Fruit fly (Drosophila melanogaster) whole organism, embryonic: Measurements from ENCODE around the gene CaBP1.

Source experiments
- B-H2 ChIP-seq: fragments of 200-800 bp; sonication (Bioruptor generic); optimal IDR thresholded peaks from 2 replicates; lab custom pipeline; 2018; ENCODE audit warnings: missing biosample characterization, mild to moderate bottlenecking, missing genetic modification characterization
- CG10209 ChIP-seq: fragments of 200-800 bp; sonication (Bioruptor generic); optimal IDR thresholded peaks from 3 replicates; lab custom pipeline; 2017; ENCODE audit warnings: missing biosample characterization, mild to moderate bottlenecking, missing genetic modification characterization, missing genetic modification reagents
- CG10274 ChIP-seq: fragments of 200-800 bp; sonication (Bioruptor generic); optimal IDR thresholded peaks from 3 replicates; lab custom pipeline; 2017; ENCODE audit warnings: missing biosample characterization, mild to moderate bottlenecking, missing genetic modification characterization
- CG12299 ChIP-seq: fragments of 200-800 bp; sonication (Bioruptor generic); optimal IDR thresholded peaks from 2 replicates; lab custom pipeline; 2018; ENCODE audit warnings: missing biosample characterization, mild to moderate bottlenecking, missing genetic modification characterization
- CG12769 ChIP-seq: fragments of 200-800 bp; sonication (Bioruptor generic); optimal IDR thresholded peaks from 2 replicates; lab custom pipeline; 2019; ENCODE audit warnings: missing biosample characterization, mild to moderate bottlenecking, missing genetic modification characterization, moderate library complexity
- CG13424 ChIP-seq: fragments of 200-800 bp; sonication (Bioruptor generic); optimal IDR thresholded peaks from 2 replicates; lab custom pipeline; 2019; ENCODE audit warnings: missing biosample characterization, mild to moderate bottlenecking, missing genetic modification characterization, moderate library complexity
- CG1647 ChIP-seq: fragments of 200-800 bp; sonication (Bioruptor generic); optimal IDR thresholded peaks from 3 replicates; lab custom pipeline; 2016; ENCODE audit warnings: missing biosample characterization, missing genetic modification characterization
- CG16779 ChIP-seq: fragments of 200-800 bp; sonication (Bioruptor generic); IDR thresholded peaks from 2 replicates; pipeline ENCODE4 v1.3.6; 2022; ENCODE audit warnings: missing biosample characterization, missing genetic modification characterization
- CG16863 ChIP-seq: fragments of 200-800 bp; sonication (Bioruptor generic); optimal IDR thresholded peaks from 3 replicates; lab custom pipeline; 2016; ENCODE audit warnings: missing biosample characterization, missing genetic modification characterization
- CG17385 ChIP-seq: fragments of 200-800 bp; sonication (Bioruptor generic); optimal IDR thresholded peaks from 3 replicates; lab custom pipeline; 2018; ENCODE audit warnings: missing biosample characterization, mild to moderate bottlenecking, missing genetic modification characterization
- CG18599 ChIP-seq: fragments of 200-800 bp; sonication (Bioruptor generic); optimal IDR thresholded peaks from 3 replicates; lab custom pipeline; 2017; ENCODE audit warnings: missing biosample characterization, missing genetic modification characterization, mild to moderate bottlenecking, moderate library complexity, missing genetic modification reagents
- CG31388 ChIP-seq: fragments of 200-800 bp; sonication (Bioruptor generic); optimal IDR thresholded peaks from 2 replicates; lab custom pipeline; 2016; ENCODE audit warnings: missing biosample characterization, missing genetic modification characterization
- CG34422 ChIP-seq: fragments of 200-800 bp; sonication (Bioruptor generic); IDR thresholded peaks from 3 replicates; pipeline ENCODE4 v1.3.6; 2022; ENCODE audit warnings: missing biosample characterization, missing genetic modification characterization
- CG4424 ChIP-seq: fragments of 200-800 bp; sonication (Bioruptor generic); optimal IDR thresholded peaks from 3 replicates; lab custom pipeline; 2016; ENCODE audit warnings: missing biosample characterization, missing genetic modification characterization
- CG4854 ChIP-seq: fragments of 200-800 bp; sonication (Bioruptor generic); optimal IDR thresholded peaks from 2 replicates; lab custom pipeline; 2016; ENCODE audit warnings: missing biosample characterization, missing genetic modification characterization, inconsistent platforms
- CG5953 ChIP-seq: fragments of 200-800 bp; sonication (Bioruptor generic); IDR thresholded peaks from 2 replicates; pipeline ENCODE4 v1.3.6; 2022; ENCODE audit warnings: missing biosample characterization, missing genetic modification characterization
- CG6254 ChIP-seq: fragments of 200-800 bp; sonication (Bioruptor generic); optimal IDR thresholded peaks from 3 replicates; lab custom pipeline; 2017; ENCODE audit warnings: mild to moderate bottlenecking, missing biosample characterization, missing genetic modification reagents, missing genetic modification characterization
- CG9817 ChIP-seq: fragments of 200-800 bp; sonication (Bioruptor generic); optimal IDR thresholded peaks from 2 replicates; lab custom pipeline; 2018; ENCODE audit warnings: missing biosample characterization, mild to moderate bottlenecking, missing genetic modification characterization, moderate library complexity
- Dek ChIP-seq: fragments of 200-800 bp; sonication (Bioruptor generic); optimal IDR thresholded peaks from 3 replicates; lab custom pipeline; 2019; ENCODE audit warnings: missing biosample characterization, mild to moderate bottlenecking, missing genetic modification characterization, moderate library complexity
- E2f1 ChIP-seq: fragments of 200-800 bp; sonication (Bioruptor generic); IDR thresholded peaks from 2 replicates; pipeline ENCODE4 v1.3.6; 2022; ENCODE audit warnings: missing biosample characterization, missing genetic modification characterization
- ERR ChIP-seq: fragments of 200-800 bp; sonication (Bioruptor generic); optimal IDR thresholded peaks from 2 replicates; lab custom pipeline; 2016; ENCODE audit warnings: missing biosample characterization, missing genetic modification characterization
- Eip74EF ChIP-seq, 2 experiments: fragments of 200-800 bp in 1 of 2; fragments of >200 bp in 1 of 2; sonication (Bioruptor generic) in 1 of 2; optimal IDR thresholded peaks; 2 replicates each; lab custom pipeline; 2017 to 2019; ENCODE audit warnings: missing biosample characterization in 2 of 2, missing genetic modification characterization in 2 of 2, mild to moderate bottlenecking in 1 of 2, moderate library complexity in 1 of 2
- H2.0 ChIP-seq: fragments of 200-800 bp; sonication (Bioruptor generic); IDR thresholded peaks from 2 replicates; pipeline ENCODE4 v1.3.6; 2022; ENCODE audit warnings: missing biosample characterization, missing genetic modification characterization
- HLH3B ChIP-seq: fragments of 200-800 bp; sonication (Bioruptor generic); IDR thresholded peaks from 2 replicates; pipeline ENCODE4 v1.3.6; 2022; ENCODE audit warnings: missing biosample characterization, missing genetic modification characterization
- Myb ChIP-seq: fragments of 200-800 bp; sonication (Bioruptor generic); optimal IDR thresholded peaks from 2 replicates; lab custom pipeline; 2016; ENCODE audit warnings: missing biosample characterization, missing genetic modification characterization
- NFAT ChIP-seq: fragments of 200-800 bp; sonication (Bioruptor generic); IDR thresholded peaks from 2 replicates; pipeline ENCODE4 v1.3.6; 2022; ENCODE audit warnings: missing biosample characterization, missing genetic modification characterization
- Poxn ChIP-seq: fragments of 200-800 bp; sonication (Bioruptor generic); IDR thresholded peaks from 2 replicates; pipeline ENCODE4 v1.3.6; 2022; ENCODE audit warnings: missing biosample characterization, missing genetic modification characterization
- Rx ChIP-seq: fragments of 200-800 bp; sonication (Bioruptor generic); IDR thresholded peaks from 2 replicates; pipeline ENCODE4 v1.3.6; 2022; ENCODE audit warnings: missing biosample characterization, missing genetic modification characterization
- Stat92E ChIP-seq, 3 experiments: fragments of >200 bp in 2 of 3; fragments of 200-800 bp in 1 of 3; sonication (Bioruptor generic) in 1 of 3; optimal IDR thresholded peaks; 2 replicates each; lab custom pipeline; 2017 to 2019; ENCODE audit warnings: missing biosample characterization in 3 of 3, missing genetic modification characterization in 3 of 3, mild to moderate bottlenecking in 1 of 3, moderate library complexity in 1 of 3
- ash1 ChIP-seq: fragments of 200-800 bp; sonication (Bioruptor generic); optimal IDR thresholded peaks from 2 replicates; lab custom pipeline; 2018; ENCODE audit warnings: missing biosample characterization, mild to moderate bottlenecking, missing genetic modification characterization
- crol ChIP-seq: fragments of 200-800 bp; sonication (Bioruptor generic); IDR thresholded peaks from 2 replicates; pipeline ENCODE4 v1.3.6; 2022; ENCODE audit warnings: missing biosample characterization, missing genetic modification characterization
- danr ChIP-seq: fragments of 200-800 bp; sonication (Bioruptor generic); IDR thresholded peaks from 2 replicates; pipeline ENCODE4 v1.3.6; 2022; ENCODE audit warnings: missing biosample characterization, missing genetic modification characterization
- esg ChIP-seq: fragments of 200-800 bp; sonication (Bioruptor generic); conservative IDR thresholded peaks from 2 replicates; pipeline ENCODE4 v1.3.6; 2022; ENCODE audit warnings: missing biosample characterization, missing genetic modification characterization
- fru ChIP-seq: fragments of >200 bp; optimal IDR thresholded peaks from 2 replicates; lab custom pipeline; 2017
- gce ChIP-seq: fragments of 200-800 bp; sonication (Bioruptor generic); IDR thresholded peaks from 3 replicates; pipeline ENCODE4 v1.3.6; 2022; ENCODE audit warnings: missing biosample characterization, missing genetic modification characterization
- hth ChIP-seq: fragments of >200 bp; optimal IDR thresholded peaks from 2 replicates; lab custom pipeline; 2017; ENCODE audit warnings: inconsistent platforms
- ind ChIP-seq: fragments of 200-800 bp; sonication (Bioruptor generic); optimal IDR thresholded peaks from 3 replicates; lab custom pipeline; 2016; ENCODE audit warnings: missing biosample characterization, missing genetic modification characterization
- jing ChIP-seq: fragments of 200-800 bp; sonication (Bioruptor generic); optimal IDR thresholded peaks from 2 replicates; lab custom pipeline; 2018; ENCODE audit warnings: missing biosample characterization, mild to moderate bottlenecking, missing genetic modification characterization
- nerfin-2 ChIP-seq: fragments of 200-800 bp; sonication (Bioruptor generic); IDR thresholded peaks from 2 replicates; pipeline ENCODE4 v1.3.6; 2022; ENCODE audit warnings: missing biosample characterization, missing genetic modification characterization; ENCODE audit not compliant: partially characterized antibody
- rib ChIP-seq: fragments of 200-800 bp; sonication (Bioruptor generic); IDR thresholded peaks from 2 replicates; pipeline ENCODE4 v1.3.6; 2022; ENCODE audit warnings: missing biosample characterization, missing genetic modification characterization
- row ChIP-seq: fragments of 200-800 bp; sonication (Bioruptor generic); IDR thresholded peaks from 3 replicates; pipeline ENCODE4 v1.3.6; 2022; ENCODE audit warnings: missing biosample characterization, missing genetic modification characterization
- scrt ChIP-seq: fragments of 200-800 bp; sonication (Bioruptor generic); optimal IDR thresholded peaks from 2 replicates; lab custom pipeline; 2018; ENCODE audit warnings: missing biosample characterization, mild to moderate bottlenecking, missing genetic modification characterization, moderate library complexity
- ssp ChIP-seq: fragments of 200-800 bp; sonication (Bioruptor generic); IDR thresholded peaks from 2 replicates; pipeline ENCODE4 v1.3.6; 2022; ENCODE audit warnings: missing biosample characterization, missing genetic modification characterization
- stc ChIP-seq: fragments of 200-800 bp; sonication (Bioruptor generic); IDR thresholded peaks from 2 replicates; pipeline ENCODE4 v1.3.6; 2022; ENCODE audit warnings: missing biosample characterization, missing genetic modification characterization
- tna ChIP-seq: fragments of 200-800 bp; sonication (Bioruptor generic); IDR thresholded peaks from 2 replicates; pipeline ENCODE4 v1.3.6; 2022; ENCODE audit warnings: missing biosample characterization, missing genetic modification characterization; ENCODE audit not compliant: partially characterized antibody
- tx ChIP-seq: fragments of 200-800 bp; sonication (Bioruptor generic); optimal IDR thresholded peaks from 2 replicates; lab custom pipeline; 2016; ENCODE audit warnings: missing biosample characterization, missing genetic modification characterization
- wek ChIP-seq: fragments of 200-800 bp; sonication (Bioruptor generic); optimal IDR thresholded peaks from 3 replicates; lab custom pipeline; 2018; ENCODE audit warnings: missing biosample characterization, mild to moderate bottlenecking, missing genetic modification characterization, moderate library complexity
- z ChIP-seq: fragments of 200-800 bp; sonication (Bioruptor generic); IDR thresholded peaks from 3 replicates; pipeline ENCODE4 v1.3.6; 2022; ENCODE audit warnings: missing biosample characterization, missing genetic modification characterization
- zfh2 ChIP-seq: fragments of 200-800 bp; sonication (Bioruptor generic); optimal IDR thresholded peaks from 2 replicates; lab custom pipeline; 2016; ENCODE audit warnings: missing biosample characterization, missing genetic modification characterization

The CaBP1 gene

DNA sequence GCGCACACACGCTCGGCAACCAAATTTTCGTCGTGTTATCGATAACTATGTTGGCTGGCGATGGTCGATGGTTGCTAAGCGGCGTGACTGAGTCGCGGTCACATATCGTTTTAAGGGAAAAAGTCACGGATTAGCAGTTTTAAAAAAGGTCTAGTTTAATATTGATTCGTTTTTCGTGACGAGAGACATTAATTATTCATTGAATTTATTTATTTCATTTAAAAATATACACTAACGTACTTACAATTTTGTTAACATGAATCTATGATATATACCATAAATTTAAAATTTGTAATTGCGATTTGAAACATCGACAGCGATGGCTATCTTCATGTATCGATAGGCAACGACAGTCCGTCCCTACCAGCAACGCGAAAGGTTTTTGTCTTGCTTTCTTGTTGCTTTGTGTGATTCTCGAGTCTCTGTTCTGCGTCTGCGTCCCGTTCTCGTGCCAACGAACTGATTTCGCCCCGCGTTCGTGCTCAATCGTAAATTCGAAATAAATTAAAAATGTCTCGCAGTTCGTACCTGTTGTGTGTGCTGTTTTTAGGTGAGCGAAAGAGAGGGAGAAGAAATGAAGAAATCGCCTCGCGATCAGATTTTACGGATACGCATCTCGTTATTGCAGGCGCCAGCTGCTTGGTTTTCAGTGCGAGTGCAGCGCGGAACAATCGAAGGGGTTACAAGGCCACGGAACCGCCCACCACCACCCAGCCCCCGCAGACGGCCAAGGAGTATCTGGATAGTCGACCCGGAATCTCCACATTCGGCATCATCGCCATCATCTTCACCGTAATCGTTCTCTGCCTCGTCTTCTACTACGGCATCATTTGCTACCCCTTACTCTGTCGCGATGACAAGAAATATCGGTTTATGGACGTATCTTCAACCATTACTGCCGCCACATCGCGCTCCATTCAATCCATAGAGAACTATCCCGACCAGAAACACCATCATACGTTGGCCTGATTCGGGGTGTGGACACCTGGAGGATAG, 3.7 kb downstream of the CaBP1 start, which contains the start of the genes Hyls1, chif and CG4455 (continued):
- no peak for TF ChIP-seq esg (GFP tag; lab: Robert Waterston, UW)
- TF ChIP-seq fru (lab: Kevin White, UChicago): no peak
- TF ChIP-seq Eip74EF (GFP tag; optimal IDR thresholded peaks at IDR 0.05; lab: Kevin White, UChicago): no peak
- TF ChIP-seq hth (lab: Kevin White, UChicago): no peak
- TF ChIP-seq rib: no peak
- TF ChIP-seq CG5953 (GFP tag; lab: Robert Waterston, UW): no peak
- TF ChIP-seq CG4854 (GFP tag; lab: Kevin White, UChicago): no peak
- 0 out of 3 replicates have a peak, but pooled peaks have one; percentile 18 for TF ChIP-seq CG34422 (GFP tag; lab: Robert Waterston, UW)
- no peak for TF ChIP-seq wek (GFP tag; lab: Kevin White, UChicago)
- TF ChIP-seq nerfin-2 (GFP tag; lab: Robert Waterston, UW): peak; percentile 80
- TF ChIP-seq Dek (tag; lab: Kevin White, UChicago): peak; percentile 41
- no peak for TF ChIP-seq E2f1 (GFP tag; lab: Robert Waterston, UW)
- peak in 1 of 3 experiments; percentile 31 for TF ChIP-seq Stat92E (GFP tag; optimal IDR thresholded peaks at IDR 0.05; lab: Kevin White, UChicago)
- peak; percentile 28 for TF ChIP-seq CG9817 (tag; lab: Kevin White, UChicago)
- peak; percentile 18 for TF ChIP-seq CG10209 (GFP tag; lab: Kevin White, UChicago)
- TF ChIP-seq tna (GFP tag; lab: Robert Waterston, UW): peak; percentile 61; the same call in 1 of the 2 replicates
- TF ChIP-seq Myb (GFP tag; lab: Kevin White, UChicago): no peak
- peak; percentile 23 for TF ChIP-seq scrt
- no peak for TF ChIP-seq HLH3B (GFP tag; lab: Robert Waterston, UW)
- no peak for TF ChIP-seq Rx (GFP tag; lab: Robert Waterston, UW)
- TF ChIP-seq CG16863 (GFP tag; lab: Kevin White, UChicago): no peak
- no peak for TF ChIP-seq danr (GFP tag; lab: Robert Waterston, UW)
- TF ChIP-seq jing (GFP tag; lab: Kevin White, UChicago): no peak
- TF ChIP-seq row (GFP tag; lab: Robert Waterston, UW): peak; percentile 92
- no peak for TF ChIP-seq stc (GFP tag; lab: Robert Waterston, UW)
- TF ChIP-seq CG16779 (GFP tag; lab: Robert Waterston, UW): no peak
- TF ChIP-seq CG31388 (GFP tag; lab: Kevin White, UChicago): no peak
- peak; percentile 39 for TF ChIP-seq zfh2 (GFP tag; lab: Kevin White, UChicago)
- TF ChIP-seq CG12299 (tag; lab: Kevin White, UChicago): no peak
- peak; percentile 15 for TF ChIP-seq CG4424 (GFP tag; lab: Kevin White, UChicago)
- TF ChIP-seq ssp (GFP tag; lab: Robert Waterston, UW): 0 out of 2 replicates have a peak, but pooled peaks have one; percentile 8
- TF ChIP-seq ERR (GFP tag; lab: Kevin White, UChicago): no peak
- no peak for TF ChIP-seq Poxn (GFP tag; lab: Robert Waterston, UW)
- TF ChIP-seq ash1: no peak
- no peak for TF ChIP-seq CG1647 (GFP tag; lab: Kevin White, UChicago)
- TF ChIP-seq H2.0 (GFP tag; lab: Robert Waterston, UW): no peak
- no peak for TF ChIP-seq CG12769 (tag; lab: Kevin White, UChicago)
- TF ChIP-seq z (GFP tag; lab: Robert Waterston, UW): no peak
- no peak for TF ChIP-seq gce (GFP tag; lab: Robert Waterston, UW)
- TF ChIP-seq tx (GFP tag; lab: Kevin White, UChicago): no peak
- peak; percentile 58 for TF ChIP-seq B-H2
- no peak for TF ChIP-seq CG17385 (GFP tag; lab: Kevin White, UChicago)
- TF ChIP-seq CG10274: no peak
- TF ChIP-seq NFAT: no peak
- peak; percentile 65 for TF ChIP-seq CG13424 (tag; lab: Kevin White, UChicago)
- peak; percentile 34 for TF ChIP-seq CG18599 (GFP tag; lab: Kevin White, UChicago)
- peak; percentile 53 for TF ChIP-seq CG6254 (GFP tag; lab: Kevin White, UChicago)
- no peak for TF ChIP-seq crol (GFP tag; lab: Robert Waterston, UW)
- TF ChIP-seq ind (GFP tag; lab: Kevin White, UChicago): peak; percentile 56
